Worm (Caenorhabditis elegans) whole organism, L4/young adult: ENCODE measurements around the gene srh-55.

ENCODE experiments used
- W03F9.2 ChIP-seq: fragments of 150-350 bp; optimal IDR thresholded peaks from 2 replicates; lab custom pipeline; 2014; ENCODE audit warnings: missing biosample characterization, missing genetic modification characterization
- dao-5 ChIP-seq: sonication (generic microtip); optimal IDR thresholded peaks from 2 replicates; lab custom pipeline; 2016; ENCODE audit warnings: missing genotype, missing genetic modification characterization, moderate library complexity, missing compliant biosample characterization
- him-1 ChIP-seq: sonication (generic microtip); optimal IDR thresholded peaks from 2 replicates; lab custom pipeline; 2016; ENCODE audit warnings: missing genotype, missing genetic modification reagents, missing genetic modification characterization, missing compliant biosample characterization

ce11 chrV:15136772-15137171 is 16.6 kb upstream of the srh-55 start, which contains the start of gene aipl-1:
- no peak for TF ChIP-seq him-1
- peak; percentile 65 for TF ChIP-seq W03F9.2 (tag; lab: Kevin White, UChicago)
- TF ChIP-seq dao-5 (tag; lab: Kevin White, UChicago) = no peak
